Fruit fly (Drosophila melanogaster) whole organism, embryonic: ENCODE results near the gene CG9107.
A peak's percentile ranks its signal among the peaks of the same experiment; 100 is the strongest.

Source experiments
- Atf-2 ChIP-seq: fragments of 200-800 bp; sonication (Bioruptor generic); optimal IDR thresholded peaks from 2 replicates; lab custom pipeline; 2016; ENCODE audit warnings: missing biosample characterization, missing genetic modification characterization
- CG12155 ChIP-seq: fragments of 200-800 bp; sonication (Bioruptor generic); optimal IDR thresholded peaks from 3 replicates; lab custom pipeline; 2016; ENCODE audit warnings: missing biosample characterization, missing genetic modification characterization
- CG12219 ChIP-seq: fragments of 200-800 bp; sonication (Bioruptor generic); optimal IDR thresholded peaks from 3 replicates; lab custom pipeline; 2018; ENCODE audit warnings: missing biosample characterization, mild to moderate bottlenecking, missing genetic modification characterization
- CG12236 ChIP-seq: fragments of 200-800 bp; sonication (Bioruptor generic); optimal IDR thresholded peaks from 2 replicates; lab custom pipeline; 2016; ENCODE audit warnings: missing biosample characterization, missing genetic modification characterization
- CG12942 ChIP-seq: fragments of 200-800 bp; sonication (Bioruptor generic); optimal IDR thresholded peaks from 3 replicates; lab custom pipeline; 2016; ENCODE audit warnings: missing biosample characterization, missing genetic modification characterization
- CG13123 ChIP-seq: fragments of 200-800 bp; sonication (Bioruptor generic); optimal IDR thresholded peaks from 2 replicates; lab custom pipeline; 2016; ENCODE audit warnings: missing biosample characterization, missing genetic modification characterization
- CG13296 ChIP-seq: fragments of 200-800 bp; sonication (Bioruptor generic); optimal IDR thresholded peaks from 3 replicates; lab custom pipeline; 2018; ENCODE audit warnings: missing biosample characterization, mild to moderate bottlenecking, missing genetic modification characterization
- CG13424 ChIP-seq: fragments of 200-800 bp; sonication (Bioruptor generic); optimal IDR thresholded peaks from 2 replicates; lab custom pipeline; 2019; ENCODE audit warnings: missing biosample characterization, mild to moderate bottlenecking, missing genetic modification characterization, moderate library complexity
- CG14014 ChIP-seq: fragments of 200-800 bp; sonication (Bioruptor generic); IDR thresholded peaks from 2 replicates; pipeline ENCODE4 v1.3.6; 2022; ENCODE audit warnings: missing biosample characterization, missing genetic modification characterization
- CG14860 ChIP-seq: fragments of 200-800 bp; sonication (Bioruptor generic); IDR thresholded peaks from 3 replicates; pipeline ENCODE4 v1.3.6; 2022; ENCODE audit warnings: missing biosample characterization, missing genetic modification characterization; ENCODE audit not compliant: partially characterized antibody
- CG1529 ChIP-seq: fragments of 200-800 bp; sonication (Bioruptor generic); optimal IDR thresholded peaks from 3 replicates; lab custom pipeline; 2018; ENCODE audit warnings: missing biosample characterization, missing genetic modification characterization
- CG15696 ChIP-seq: fragments of 200-800 bp; sonication (Bioruptor generic); optimal IDR thresholded peaks from 2 replicates; lab custom pipeline; 2019; ENCODE audit warnings: missing biosample characterization, mild to moderate bottlenecking, missing genetic modification characterization, moderate library complexity
- CG1647 ChIP-seq: fragments of 200-800 bp; sonication (Bioruptor generic); optimal IDR thresholded peaks from 3 replicates; lab custom pipeline; 2016; ENCODE audit warnings: missing biosample characterization, missing genetic modification characterization
- CG16863 ChIP-seq: fragments of 200-800 bp; sonication (Bioruptor generic); optimal IDR thresholded peaks from 3 replicates; lab custom pipeline; 2016; ENCODE audit warnings: missing biosample characterization, missing genetic modification characterization
- CG2199 ChIP-seq: fragments of 200-800 bp; sonication (Bioruptor generic); IDR thresholded peaks from 3 replicates; pipeline ENCODE4 v1.3.6; 2022; ENCODE audit warnings: missing biosample characterization, missing genetic modification characterization
- CG3065 ChIP-seq: fragments of 200-800 bp; sonication (Bioruptor generic); optimal IDR thresholded peaks from 2 replicates; lab custom pipeline; 2016; ENCODE audit warnings: missing biosample characterization, missing genetic modification characterization
- CG3407 ChIP-seq: fragments of 200-800 bp; sonication (Bioruptor generic); optimal IDR thresholded peaks from 2 replicates; lab custom pipeline; 2018; ENCODE audit warnings: missing biosample characterization, mild to moderate bottlenecking, missing genetic modification characterization
- CG7963 ChIP-seq: fragments of 200-800 bp; sonication (Bioruptor generic); IDR thresholded peaks from 3 replicates; pipeline ENCODE4 v1.3.6; 2022; ENCODE audit warnings: missing biosample characterization, missing genetic modification characterization; ENCODE audit not compliant: partially characterized antibody
- CG8388 ChIP-seq: fragments of 200-800 bp; sonication (Bioruptor generic); optimal IDR thresholded peaks from 2 replicates; lab custom pipeline; 2019; ENCODE audit warnings: missing biosample characterization, mild to moderate bottlenecking, missing genetic modification characterization, moderate library complexity
- CG9727 ChIP-seq: fragments of 200-800 bp; sonication (Bioruptor generic); optimal IDR thresholded peaks from 3 replicates; lab custom pipeline; 2017; ENCODE audit warnings: missing biosample characterization, mild to moderate bottlenecking, missing genetic modification characterization
- Dbx ChIP-seq: fragments of 200-800 bp; sonication (Bioruptor generic); IDR thresholded peaks from 3 replicates; pipeline ENCODE4 v1.3.6; 2022; ENCODE audit warnings: missing biosample characterization, missing genetic modification characterization
- Ets65A ChIP-seq: fragments of 200-800 bp; sonication (Bioruptor generic); peaks from one replicate; lab custom pipeline; 2016; ENCODE audit warnings: missing biosample characterization, missing genetic modification characterization
- Gug ChIP-seq: fragments of 200-800 bp; sonication (Bioruptor generic); IDR thresholded peaks from 4 replicates; pipeline ENCODE4 v1.3.6; 2022; ENCODE audit warnings: missing biosample characterization, missing genetic modification characterization
- Hand ChIP-seq: fragments of 200-800 bp; sonication (Bioruptor generic); optimal IDR thresholded peaks from 2 replicates; lab custom pipeline; 2017; ENCODE audit warnings: mild to moderate bottlenecking, missing biosample characterization, missing genetic modification reagents, missing genetic modification characterization
- Hmx ChIP-seq: fragments of 200-800 bp; sonication (Bioruptor generic); optimal IDR thresholded peaks from 2 replicates; lab custom pipeline; 2016; ENCODE audit warnings: missing biosample characterization, missing genetic modification characterization
- Hr39 ChIP-seq: fragments of >200 bp; optimal IDR thresholded peaks from 2 replicates; lab custom pipeline; 2017
- Kr ChIP-seq: fragments of 200-800 bp; sonication (Bioruptor generic); optimal IDR thresholded peaks from 2 replicates; lab custom pipeline; 2017; ENCODE audit warnings: missing biosample characterization, mild to moderate bottlenecking, missing genetic modification characterization
- Max ChIP-seq: fragments of 200-800 bp; sonication (Bioruptor generic); optimal IDR thresholded peaks from 2 replicates; lab custom pipeline; 2016; ENCODE audit warnings: missing biosample characterization, mild to moderate bottlenecking, missing genetic modification characterization
- NC2α ChIP-seq: fragments of 200-800 bp; sonication (Bioruptor generic); optimal IDR thresholded peaks from 2 replicates; lab custom pipeline; 2016; ENCODE audit warnings: missing biosample characterization, missing genetic modification characterization
- Nf-YC ChIP-seq: fragments of 200-800 bp; optimal IDR thresholded peaks from 3 replicates; lab custom pipeline; 2019; ENCODE audit warnings: missing biosample characterization, mild to moderate bottlenecking, missing genetic modification characterization, moderate library complexity
- Scr ChIP-seq: fragments of 200-800 bp; sonication (Bioruptor generic); IDR thresholded peaks from 2 replicates; pipeline ENCODE4 v1.3.6; 2022; ENCODE audit warnings: missing biosample characterization, missing genetic modification characterization; ENCODE audit not compliant: partially characterized antibody
- Spps ChIP-seq: fragments of 200-800 bp; sonication (Bioruptor generic); optimal IDR thresholded peaks from 2 replicates; lab custom pipeline; 2018; ENCODE audit warnings: missing biosample characterization, mild to moderate bottlenecking, missing genetic modification characterization
- ac ChIP-seq: fragments of 200-800 bp; sonication (Bioruptor generic); optimal IDR thresholded peaks from 3 replicates; lab custom pipeline; 2017; ENCODE audit warnings: missing biosample characterization, mild to moderate bottlenecking, missing genetic modification characterization
- caup ChIP-seq: fragments of 200-800 bp; sonication (Bioruptor generic); optimal IDR thresholded peaks from 3 replicates; lab custom pipeline; 2017; ENCODE audit warnings: missing biosample characterization, mild to moderate bottlenecking, missing genetic modification characterization, moderate library complexity; ENCODE audit not compliant: severe bottlenecking
- chm ChIP-seq: fragments of 200-800 bp; sonication (Bioruptor generic); IDR thresholded peaks from 2 replicates; pipeline ENCODE4 v1.3.6; 2022; ENCODE audit warnings: missing biosample characterization, missing genetic modification characterization
- dimm ChIP-seq: fragments of 200-800 bp; sonication (Bioruptor generic); IDR thresholded peaks from 2 replicates; pipeline ENCODE4 v1.3.6; 2022; ENCODE audit warnings: missing biosample characterization, missing genetic modification characterization
- dm ChIP-seq: fragments of 200-800 bp; sonication (Bioruptor generic); optimal IDR thresholded peaks from 3 replicates; lab custom pipeline; 2016; ENCODE audit warnings: missing biosample characterization, missing genetic modification characterization
- exex ChIP-seq: fragments of 200-800 bp; sonication (Bioruptor generic); optimal IDR thresholded peaks from 4 replicates; lab custom pipeline; 2018; ENCODE audit warnings: missing biosample characterization, mild to moderate bottlenecking, missing genetic modification characterization, moderate library complexity
- gcm ChIP-seq: fragments of 200-800 bp; sonication (Bioruptor generic); optimal IDR thresholded peaks from 2 replicates; lab custom pipeline; 2019; ENCODE audit warnings: missing biosample characterization, mild to moderate bottlenecking, missing genetic modification characterization, moderate library complexity
- gsb ChIP-seq: fragments of 200-800 bp; sonication (Bioruptor generic); IDR thresholded peaks from 2 replicates; pipeline ENCODE4 v1.3.6; 2022; ENCODE audit warnings: missing biosample characterization, missing genetic modification characterization
- gt ChIP-seq: fragments of 200-800 bp; sonication (Bioruptor generic); IDR thresholded peaks from 2 replicates; pipeline ENCODE4 v1.3.6; 2022; ENCODE audit warnings: missing biosample characterization, missing genetic modification characterization
- jumu ChIP-seq: fragments of 200-800 bp; sonication (Bioruptor generic); optimal IDR thresholded peaks from 3 replicates; lab custom pipeline; 2016; ENCODE audit warnings: missing biosample characterization, missing genetic modification characterization
- lola ChIP-seq, 3 experiments: fragments of >200 bp in 2 of 3; fragments of 200-800 bp in 1 of 3; sonication (Bioruptor generic) in 1 of 3; optimal IDR thresholded peaks; 2 replicates each; lab custom pipeline; 2017 to 2019; ENCODE audit warnings: missing biosample characterization in 3 of 3, missing genetic modification characterization in 3 of 3, mild to moderate bottlenecking in 1 of 3, moderate library complexity in 1 of 3
- lov ChIP-seq, 2 experiments: fragments of 200-800 bp in 1 of 2; fragments of >200 bp in 1 of 2; sonication (Bioruptor generic) in 1 of 2; IDR thresholded peaks in 1 of 2; optimal IDR thresholded peaks in 1 of 2; 2 replicates in 1 of 2; 3 replicates in 1 of 2; pipeline versions ENCODE4 v1.3.6 to Lab custom; 2017 to 2022; ENCODE audit warnings: missing biosample characterization in 1 of 2, missing genetic modification characterization in 1 of 2
- nerfin-2 ChIP-seq: fragments of 200-800 bp; sonication (Bioruptor generic); IDR thresholded peaks from 2 replicates; pipeline ENCODE4 v1.3.6; 2022; ENCODE audit warnings: missing biosample characterization, missing genetic modification characterization; ENCODE audit not compliant: partially characterized antibody
- sd ChIP-seq: fragments of 200-800 bp; sonication (Bioruptor generic); optimal IDR thresholded peaks from 3 replicates; lab custom pipeline; 2018; ENCODE audit warnings: missing biosample characterization, mild to moderate bottlenecking, missing genetic modification characterization, moderate library complexity
- shn ChIP-seq: fragments of 200-800 bp; sonication (Bioruptor generic); optimal IDR thresholded peaks from 3 replicates; lab custom pipeline; 2016; ENCODE audit warnings: missing biosample characterization, missing genetic modification characterization
- usp ChIP-seq: fragments of >200 bp; optimal IDR thresholded peaks from 2 replicates; lab custom pipeline; 2017; ENCODE audit warnings: missing biosample characterization, missing genetic modification characterization
- zfh1 ChIP-seq: fragments of 200-800 bp; sonication (Bioruptor generic); IDR thresholded peaks from 3 replicates; pipeline ENCODE4 v1.3.6; 2022; ENCODE audit warnings: missing biosample characterization, missing genetic modification characterization

The CG9107 gene

dm6 chr2L:5979957-5980861 is 44.1 kb downstream of the CG9107 start (continued):
- no peak for TF ChIP-seq Scr
- TF ChIP-seq dm: no peak
- TF ChIP-seq Hr39 (lab: Kevin White, UChicago): no peak
- no peak for TF ChIP-seq lov (optimal IDR thresholded peaks at IDR 0.05; lab: Kevin White, UChicago)
- no peak for TF ChIP-seq lov (GFP tag; IDR thresholded peaks at IDR 0.05; lab: Robert Waterston, UW)
- peak; percentile 24 for TF ChIP-seq Spps
- no peak for TF ChIP-seq Gug (GFP tag; lab: Robert Waterston, UW)
- peak; percentile 12 for TF ChIP-seq jumu (GFP tag; lab: Kevin White, UChicago)
- no peak for TF ChIP-seq chm (GFP tag; lab: Robert Waterston, UW)
- no peak for TF ChIP-seq dimm (GFP tag; lab: Robert Waterston, UW)
- TF ChIP-seq Hmx: no peak
- no peak for TF ChIP-seq CG9727
- no peak for TF ChIP-seq Atf-2
- TF ChIP-seq lola (GFP tag; optimal IDR thresholded peaks at IDR 0.05; lab: Kevin White, UChicago): no peak
- no peak for TF ChIP-seq CG7963 (GFP tag; lab: Robert Waterston, UW)
- TF ChIP-seq CG13123 (GFP tag; lab: Kevin White, UChicago): no peak
- TF ChIP-seq CG16863 (GFP tag; lab: Kevin White, UChicago): no peak
- no peak for TF ChIP-seq Max (GFP tag; lab: Kevin White, UChicago)
- TF ChIP-seq sd (tag; lab: Kevin White, UChicago): peak; percentile 41
- TF ChIP-seq CG13424: no peak
- no peak for TF ChIP-seq CG14014 (GFP tag; lab: Robert Waterston, UW)
- TF ChIP-seq CG1529 (GFP tag; lab: Kevin White, UChicago): no peak
- no peak for TF ChIP-seq CG3407 (GFP tag; lab: Kevin White, UChicago)
- TF ChIP-seq CG15696: no peak
- no peak for TF ChIP-seq Dbx (GFP tag; lab: Robert Waterston, UW)
- no peak for TF ChIP-seq usp
- TF ChIP-seq CG3065 (GFP tag; lab: Kevin White, UChicago): no peak
- TF ChIP-seq CG13296: peak; percentile 53
- no peak for TF ChIP-seq zfh1 (GFP tag; lab: Robert Waterston, UW)
- no peak for TF ChIP-seq NC2α (GFP tag; lab: Kevin White, UChicago)
- TF ChIP-seq Hand (GFP tag; lab: Kevin White, UChicago): peak; percentile 64
- TF ChIP-seq CG12219 (GFP tag; lab: Kevin White, UChicago): no peak
- TF ChIP-seq Kr (GFP tag; lab: Kevin White, UChicago): no peak
- TF ChIP-seq CG2199 (GFP tag; lab: Robert Waterston, UW): no peak
- TF ChIP-seq shn (GFP tag; lab: Kevin White, UChicago): no peak
- TF ChIP-seq gcm: peak; percentile 26
- TF ChIP-seq CG14860: no peak
- TF ChIP-seq CG8388 (GFP tag; lab: Kevin White, UChicago): peak; percentile 9
- no peak for TF ChIP-seq gt (GFP tag; lab: Robert Waterston, UW)
- no peak for TF ChIP-seq CG1647 (GFP tag; lab: Kevin White, UChicago)
- TF ChIP-seq caup (GFP tag; lab: Kevin White, UChicago): peak; percentile 19
- TF ChIP-seq exex (tag; lab: Kevin White, UChicago): no peak
- TF ChIP-seq ac (GFP tag; lab: Kevin White, UChicago): no peak
- TF ChIP-seq Ets65A: no peak
- TF ChIP-seq nerfin-2 (GFP tag; lab: Robert Waterston, UW): no peak
- TF ChIP-seq gsb (GFP tag; lab: Robert Waterston, UW): no peak
- TF ChIP-seq CG12155 (GFP tag; lab: Kevin White, UChicago): no peak
- no peak for TF ChIP-seq CG12942
- no peak for TF ChIP-seq Nf-YC
- TF ChIP-seq CG12236: no peak
